Fruit fly (Drosophila melanogaster) whole organism, embryonic: ENCODE results near the gene nuf.

Experiments used
- Atf3 ChIP-seq: fragments of 200-800 bp; sonication (Bioruptor generic); optimal IDR thresholded peaks from 3 replicates; lab custom pipeline; 2016; ENCODE audit warnings: missing biosample characterization, missing genetic modification characterization
- B-H2 ChIP-seq: fragments of 200-800 bp; sonication (Bioruptor generic); optimal IDR thresholded peaks from 2 replicates; lab custom pipeline; 2018; ENCODE audit warnings: missing biosample characterization, mild to moderate bottlenecking, missing genetic modification characterization
- CG11085 ChIP-seq: fragments of 200-800 bp; sonication (Bioruptor generic); IDR thresholded peaks from 2 replicates; pipeline ENCODE4 v1.3.6; 2022; ENCODE audit warnings: missing biosample characterization, missing genetic modification characterization
- CG11093 ChIP-seq: fragments of 200-800 bp; sonication (Bioruptor generic); IDR thresholded peaks from 3 replicates; pipeline ENCODE4 v1.3.6; 2022; ENCODE audit warnings: missing biosample characterization, missing genetic modification characterization
- CG11247 ChIP-seq: fragments of 200-800 bp; sonication (Bioruptor generic); IDR thresholded peaks from 2 replicates; pipeline ENCODE4 v1.3.6; 2022; ENCODE audit warnings: missing biosample characterization, missing genetic modification characterization
- CG11696 ChIP-seq: fragments of 200-800 bp; sonication (Bioruptor generic); IDR thresholded peaks from 2 replicates; pipeline ENCODE4 v1.3.6; 2022; ENCODE audit warnings: missing biosample characterization, missing genetic modification characterization
- CG1529 ChIP-seq: fragments of 200-800 bp; sonication (Bioruptor generic); optimal IDR thresholded peaks from 3 replicates; lab custom pipeline; 2018; ENCODE audit warnings: missing biosample characterization, missing genetic modification characterization
- CG17829 ChIP-seq: fragments of 200-800 bp; optimal IDR thresholded peaks from 2 replicates; lab custom pipeline; 2019; ENCODE audit warnings: missing biosample characterization, mild to moderate bottlenecking, missing genetic modification characterization, moderate library complexity
- CG18599 ChIP-seq: fragments of 200-800 bp; sonication (Bioruptor generic); optimal IDR thresholded peaks from 3 replicates; lab custom pipeline; 2017; ENCODE audit warnings: missing biosample characterization, missing genetic modification characterization, mild to moderate bottlenecking, moderate library complexity, missing genetic modification reagents
- CG2116 ChIP-seq: fragments of 200-800 bp; sonication (Bioruptor generic); optimal IDR thresholded peaks from 3 replicates; lab custom pipeline; 2018; ENCODE audit warnings: missing biosample characterization, mild to moderate bottlenecking, missing genetic modification characterization
- CG2712 ChIP-seq: fragments of 200-800 bp; optimal IDR thresholded peaks from 3 replicates; lab custom pipeline; 2019; ENCODE audit warnings: missing biosample characterization, mild to moderate bottlenecking, missing genetic modification characterization, moderate library complexity
- CG30431 ChIP-seq: fragments of 200-800 bp; sonication (Bioruptor generic); optimal IDR thresholded peaks from 2 replicates; lab custom pipeline; 2017; ENCODE audit warnings: missing biosample characterization, missing genetic modification characterization
- CG31365 ChIP-seq: fragments of 200-800 bp; sonication (Bioruptor generic); optimal IDR thresholded peaks from 2 replicates; lab custom pipeline; 2018; ENCODE audit warnings: missing biosample characterization, mild to moderate bottlenecking, missing genetic modification characterization
- CG31441 ChIP-seq: fragments of 200-800 bp; sonication (Bioruptor generic); IDR thresholded peaks from 2 replicates; pipeline ENCODE4 v1.3.6; 2022; ENCODE audit warnings: missing biosample characterization, missing genetic modification characterization
- CG3163 ChIP-seq: fragments of 200-800 bp; sonication (Bioruptor generic); optimal IDR thresholded peaks from 3 replicates; lab custom pipeline; 2016; ENCODE audit warnings: missing biosample characterization, missing genetic modification characterization
- CG4328 ChIP-seq: fragments of 200-800 bp; sonication (Bioruptor generic); optimal IDR thresholded peaks from 3 replicates; lab custom pipeline; 2017; ENCODE audit warnings: missing biosample characterization, missing genetic modification reagents, missing genetic modification characterization
- CG6765 ChIP-seq: fragments of 200-800 bp; sonication (Bioruptor generic); optimal IDR thresholded peaks from 3 replicates; lab custom pipeline; 2017; ENCODE audit warnings: missing biosample characterization, mild to moderate bottlenecking, missing genetic modification characterization
- CG6813 ChIP-seq: fragments of 200-800 bp; sonication (Bioruptor generic); optimal IDR thresholded peaks from 2 replicates; lab custom pipeline; 2017; ENCODE audit warnings: missing biosample characterization, missing genetic modification characterization, mild to moderate bottlenecking, moderate library complexity, missing genetic modification reagents
- CG8281 ChIP-seq: fragments of 200-800 bp; sonication (Bioruptor generic); optimal IDR thresholded peaks from 2 replicates; lab custom pipeline; 2018; ENCODE audit warnings: missing biosample characterization, mild to moderate bottlenecking, missing genetic modification characterization, moderate library complexity
- CG8924 ChIP-seq: fragments of 200-800 bp; optimal IDR thresholded peaks from 3 replicates; lab custom pipeline; 2019; ENCODE audit warnings: missing biosample characterization, mild to moderate bottlenecking, missing genetic modification characterization, moderate library complexity
- CG9215 ChIP-seq: fragments of 200-800 bp; sonication (Bioruptor generic); IDR thresholded peaks from 2 replicates; pipeline ENCODE4 v1.3.6; 2022; ENCODE audit warnings: missing biosample characterization, missing genetic modification characterization
- Doc2 ChIP-seq: fragments of 200-800 bp; sonication (Bioruptor generic); IDR thresholded peaks from 2 replicates; pipeline ENCODE4 v1.3.6; 2022; ENCODE audit warnings: missing biosample characterization, missing genetic modification characterization
- Fer1 ChIP-seq: fragments of 200-800 bp; sonication (Bioruptor generic); optimal IDR thresholded peaks from 2 replicates; lab custom pipeline; 2017; ENCODE audit warnings: missing biosample characterization, mild to moderate bottlenecking, missing genetic modification characterization
- HmgD ChIP-seq: fragments of 200-800 bp; sonication (Bioruptor generic); optimal IDR thresholded peaks from 3 replicates; lab custom pipeline; 2016; ENCODE audit warnings: missing biosample characterization, missing genetic modification characterization
- Jarid2 ChIP-seq: fragments of 200-800 bp; sonication (Bioruptor generic); optimal IDR thresholded peaks from 3 replicates; lab custom pipeline; 2017; ENCODE audit warnings: mild to moderate bottlenecking, missing biosample characterization, missing genetic modification reagents, missing genetic modification characterization
- Kr ChIP-seq: fragments of 200-800 bp; sonication (Bioruptor generic); optimal IDR thresholded peaks from 2 replicates; lab custom pipeline; 2017; ENCODE audit warnings: missing biosample characterization, mild to moderate bottlenecking, missing genetic modification characterization
- Meics ChIP-seq: fragments of 200-800 bp; sonication (Bioruptor generic); optimal IDR thresholded peaks from 2 replicates; lab custom pipeline; 2017; ENCODE audit warnings: missing biosample characterization, mild to moderate bottlenecking, missing genetic modification characterization
- NC2α ChIP-seq: fragments of 200-800 bp; sonication (Bioruptor generic); optimal IDR thresholded peaks from 2 replicates; lab custom pipeline; 2016; ENCODE audit warnings: missing biosample characterization, missing genetic modification characterization
- Nf-YC ChIP-seq: fragments of 200-800 bp; optimal IDR thresholded peaks from 3 replicates; lab custom pipeline; 2019; ENCODE audit warnings: missing biosample characterization, mild to moderate bottlenecking, missing genetic modification characterization, moderate library complexity
- Optix ChIP-seq: fragments of 200-800 bp; sonication (Bioruptor generic); IDR thresholded peaks from 3 replicates; pipeline ENCODE4 v1.3.6; 2022; ENCODE audit warnings: missing biosample characterization, missing genetic modification characterization
- Rfx ChIP-seq: fragments of 200-800 bp; sonication (Bioruptor generic); IDR thresholded peaks from 2 replicates; pipeline ENCODE4 v1.3.6; 2022; ENCODE audit warnings: missing biosample characterization, missing genetic modification characterization
- Spps ChIP-seq: fragments of 200-800 bp; sonication (Bioruptor generic); optimal IDR thresholded peaks from 2 replicates; lab custom pipeline; 2018; ENCODE audit warnings: missing biosample characterization, mild to moderate bottlenecking, missing genetic modification characterization
- Stat92E ChIP-seq, 3 experiments: fragments of >200 bp in 2 of 3; fragments of 200-800 bp in 1 of 3; sonication (Bioruptor generic) in 1 of 3; optimal IDR thresholded peaks; 2 replicates each; lab custom pipeline; 2017 to 2019; ENCODE audit warnings: missing biosample characterization in 3 of 3, missing genetic modification characterization in 3 of 3, mild to moderate bottlenecking in 1 of 3, moderate library complexity in 1 of 3
- YL-1 ChIP-seq: fragments of 200-800 bp; sonication (Bioruptor generic); optimal IDR thresholded peaks from 3 replicates; lab custom pipeline; 2017; ENCODE audit warnings: missing biosample characterization, mild to moderate bottlenecking, missing genetic modification characterization
- ac ChIP-seq: fragments of 200-800 bp; sonication (Bioruptor generic); optimal IDR thresholded peaks from 3 replicates; lab custom pipeline; 2017; ENCODE audit warnings: missing biosample characterization, mild to moderate bottlenecking, missing genetic modification characterization
- bcd ChIP-seq: fragments of 200-800 bp; sonication (Bioruptor generic); optimal IDR thresholded peaks from 2 replicates; lab custom pipeline; 2017; ENCODE audit warnings: missing biosample characterization, mild to moderate bottlenecking, missing genetic modification characterization
- corto ChIP-seq: fragments of 200-800 bp; sonication (Bioruptor generic); optimal IDR thresholded peaks from 2 replicates; lab custom pipeline; 2016; ENCODE audit warnings: missing biosample characterization, mild to moderate bottlenecking, missing genetic modification characterization, moderate library complexity
- dm ChIP-seq: fragments of 200-800 bp; sonication (Bioruptor generic); optimal IDR thresholded peaks from 3 replicates; lab custom pipeline; 2016; ENCODE audit warnings: missing biosample characterization, missing genetic modification characterization
- dmrt11E ChIP-seq: fragments of 200-800 bp; sonication (Bioruptor generic); optimal IDR thresholded peaks from 3 replicates; lab custom pipeline; 2018; ENCODE audit warnings: missing biosample characterization, mild to moderate bottlenecking, missing genetic modification characterization, moderate library complexity
- gcm2 ChIP-seq: fragments of 200-800 bp; sonication (Bioruptor generic); optimal IDR thresholded peaks from 2 replicates; lab custom pipeline; 2016; ENCODE audit warnings: missing biosample characterization, missing genetic modification characterization
- insv ChIP-seq, 2 experiments: fragments of 200-800 bp; sonication (Bioruptor generic); optimal IDR thresholded peaks; 3 replicates each; lab custom pipeline; 2016 to 2018; ENCODE audit warnings: missing biosample characterization in 2 of 2, missing genetic modification characterization in 2 of 2
- odd ChIP-seq: fragments of 200-800 bp; sonication (Bioruptor generic); optimal IDR thresholded peaks from 2 replicates; lab custom pipeline; 2017; ENCODE audit warnings: missing biosample characterization, mild to moderate bottlenecking, missing genetic modification characterization
- onecut ChIP-seq: fragments of 200-800 bp; sonication (Bioruptor generic); IDR thresholded peaks from 2 replicates; pipeline ENCODE4 v1.3.6; 2022; ENCODE audit warnings: missing biosample characterization, missing genetic modification characterization
- ro ChIP-seq: fragments of 200-800 bp; sonication (Bioruptor generic); IDR thresholded peaks from 2 replicates; pipeline ENCODE4 v1.3.6; 2022; ENCODE audit warnings: missing biosample characterization, missing genetic modification characterization
- row ChIP-seq: fragments of 200-800 bp; sonication (Bioruptor generic); IDR thresholded peaks from 3 replicates; pipeline ENCODE4 v1.3.6; 2022; ENCODE audit warnings: missing biosample characterization, missing genetic modification characterization
- twi ChIP-seq: fragments of 200-800 bp; optimal IDR thresholded peaks from 2 replicates; lab custom pipeline; 2019; ENCODE audit warnings: missing biosample characterization, mild to moderate bottlenecking, missing genetic modification characterization, moderate library complexity
- unpg ChIP-seq: fragments of 200-800 bp; sonication (Bioruptor generic); optimal IDR thresholded peaks from 3 replicates; lab custom pipeline; 2018; ENCODE audit warnings: missing biosample characterization, mild to moderate bottlenecking, missing genetic modification characterization, moderate library complexity
- zen ChIP-seq: fragments of 200-800 bp; sonication (Bioruptor generic); optimal IDR thresholded peaks from 3 replicates; lab custom pipeline; 2018; ENCODE audit warnings: missing biosample characterization, mild to moderate bottlenecking, missing genetic modification characterization, moderate library complexity
- zfh1 ChIP-seq: fragments of 200-800 bp; sonication (Bioruptor generic); IDR thresholded peaks from 3 replicates; pipeline ENCODE4 v1.3.6; 2022; ENCODE audit warnings: missing biosample characterization, missing genetic modification characterization

Gene nuf

dm6 chr3L:14190625-14191475, at the start of gene nuf (continued):
- TF ChIP-seq Spps (tag; lab: Kevin White, UChicago) (no peak), CG1529 (no peak), B-H2 (GFP tag; lab: Kevin White, UChicago) (peak; percentile 42), CG18599 (peak; percentile 68), CG17829 (peak; percentile 49), CG2116 (GFP tag; lab: Kevin White, UChicago) (peak; percentile 42), CG31365 (tag; lab: Kevin White, UChicago) (peak; percentile 57), ro (no peak), Jarid2 (peak; percentile 96), Meics (GFP tag; lab: Kevin White, UChicago) (peak; percentile 76), CG2712 (tag; lab: Kevin White, UChicago) (peak; percentile 46), CG3163 (GFP tag; lab: Kevin White, UChicago) (peak; percentile 33), onecut (GFP tag; lab: Robert Waterston, UW) (peak; percentile 54), CG8924 (tag; lab: Kevin White, UChicago) (peak; percentile 64), Fer1 (GFP tag; lab: Kevin White, UChicago) (peak; percentile 80), zen (tag; lab: Kevin White, UChicago) (no peak), Rfx (GFP tag; lab: Robert Waterston, UW) (peak; percentile 76; the same call in 1 of the 2 replicates), dm (GFP tag; lab: Kevin White, UChicago) (peak; percentile 6), CG11085 (GFP tag; lab: Robert Waterston, UW) (peak; percentile 30; the same call in 1 of the 2 replicates), bcd (peak; percentile 32), odd (GFP tag; lab: Kevin White, UChicago) (peak; percentile 56), HmgD (no peak), unpg (GFP tag; lab: Kevin White, UChicago) (peak; percentile 44), Kr (peak; percentile 34), Optix (GFP tag; lab: Robert Waterston, UW) (no peak), YL-1 (GFP tag; lab: Kevin White, UChicago) (peak; percentile 17), CG6765 (peak; percentile 83), CG31441 (GFP tag; lab: Robert Waterston, UW) (peak; percentile 34; the same call in 1 of the 2 replicates), Stat92E (GFP tag; optimal IDR thresholded peaks at IDR 0.05; lab: Kevin White, UChicago) (peak in 1 of 3 experiments; percentile 55), dmrt11E (no peak), CG11247 (GFP tag; lab: Robert Waterston, UW) (no peak), CG30431 (GFP tag; lab: Kevin White, UChicago) (no peak), CG9215 (GFP tag; lab: Robert Waterston, UW) (no peak), CG11093 (no peak), twi (no peak), Nf-YC (tag; lab: Kevin White, UChicago) (peak; percentile 23), gcm2 (GFP tag; lab: Kevin White, UChicago) (peak; percentile 11), CG6813 (GFP tag; lab: Kevin White, UChicago) (peak; percentile 78), CG8281 (tag; lab: Kevin White, UChicago) (no peak), corto (GFP tag; lab: Kevin White, UChicago) (no peak), ac (peak; percentile 20), insv (GFP tag; optimal IDR thresholded peaks at IDR 0.05; lab: Kevin White, UChicago) (peak; percentile 50 to 99), Doc2 (no peak), Atf3 (GFP tag; lab: Kevin White, UChicago) (no peak), zfh1 (GFP tag; lab: Robert Waterston, UW) (peak; percentile 60; the same call in 2 of the 3 replicates), row (GFP tag; lab: Robert Waterston, UW) (no peak), CG11696 (GFP tag; lab: Robert Waterston, UW) (no peak; the same call in 1 of the 2 replicates), CG4328 (GFP tag; lab: Kevin White, UChicago) (peak; percentile 75), NC2α (GFP tag; lab: Kevin White, UChicago) (peak; percentile 83)
